Worm (Caenorhabditis elegans): ENCODE data around the gene T20D3.5.
"Not testable (repeated sequence)": the region's sequence is repeated elsewhere in the genome, so short reads cannot be mapped to it uniquely, and the experiment has no call there.

Gene T20D3.5

ce11 chrIV:9312827-9313226, 24.0 kb upstream of the T20D3.5 start, which contains the start of gene F49C12.7:
Gene F49C12.7, minus strand, starts transcription at chrIV:9312927.
- not testable (repeated sequence) for TF ChIP-seq mec-3 (tag; optimal IDR thresholded peaks at IDR 0.05; ENCODE audit: borderline replicate concordance); pros-1 (tag; optimal IDR thresholded peaks at IDR 0.05); ttx-3 (tag; optimal IDR thresholded peaks at IDR 0.05)

- peak; percentile 44 for TF ChIP-seq zip-5 (tag; optimal IDR thresholded peaks at IDR 0.05)
- TF ChIP-seq ceh-18 (tag; optimal IDR thresholded peaks at IDR 0.05), result peak; percentile 34
- TF ChIP-seq fkh-6 (tag; optimal IDR thresholded peaks at IDR 0.05), result peak; percentile 65
- TF ChIP-seq ahr-1 (tag; optimal IDR thresholded peaks at IDR 0.05), result peak; percentile 0
- peak; percentile 42 for TF ChIP-seq rnt-1 (tag; optimal IDR thresholded peaks at IDR 0.05)
- peak; percentile 64 for TF ChIP-seq ceh-31 (tag; optimal IDR thresholded peaks at IDR 0.05)
- peak; percentile 23 for TF ChIP-seq C08G9.2 (tag; optimal IDR thresholded peaks at IDR 0.05)
- peak; percentile 51 for TF ChIP-seq hlh-6 (tag; optimal IDR thresholded peaks at IDR 0.05)
- TF ChIP-seq ets-4 (tag; optimal IDR thresholded peaks at IDR 0.05), result no peak
- no peak for TF ChIP-seq ceh-24 (tag; optimal IDR thresholded peaks at IDR 0.05)
- peak; percentile 64 for TF ChIP-seq ceh-6 (GFP tag; optimal IDR thresholded peaks at IDR 0.05)
- peak; percentile 43 for TF ChIP-seq fax-1 (tag; optimal IDR thresholded peaks at IDR 0.05)
- TF ChIP-seq pha-2 (tag; optimal IDR thresholded peaks at IDR 0.05), result peak; percentile 42
- TF ChIP-seq sox-4 (tag; optimal IDR thresholded peaks at IDR 0.05), result no peak
- peak; percentile 64 for TF ChIP-seq nfya-1 (tag; optimal IDR thresholded peaks at IDR 0.05)
- peak; percentile 25 for TF ChIP-seq lin-11 (tag; optimal IDR thresholded peaks at IDR 0.05)
- peak; percentile 64 for TF ChIP-seq pat-9 (tag; optimal IDR thresholded peaks at IDR 0.05)
- TF ChIP-seq lim-6 (tag; optimal IDR thresholded peaks at IDR 0.05), result peak; percentile 19
- TF ChIP-seq madf-2 (tag; optimal IDR thresholded peaks at IDR 0.05), result no peak
- TF ChIP-seq che-1 (tag; optimal IDR thresholded peaks at IDR 0.05), result peak; percentile 43
- TF ChIP-seq odd-2 (tag; optimal IDR thresholded peaks at IDR 0.05), result peak; percentile 31
- TF ChIP-seq ceh-22 (tag; optimal IDR thresholded peaks at IDR 0.05), result no peak
- TF ChIP-seq unc-3 (GFP tag; conservative IDR thresholded peaks at IDR 0.05), result no peak
- peak; percentile 62 for TF ChIP-seq unc-3 (tag; optimal IDR thresholded peaks at IDR 0.05)
- TF ChIP-seq tbx-2 (tag; optimal IDR thresholded peaks at IDR 0.05), result peak; percentile 79
- TF ChIP-seq ceh-45 (GFP tag; IDR thresholded peaks at IDR 0.05), result 0 out of 2 replicates have a peak, but pooled peaks have one; percentile 42
- TF ChIP-seq gmeb-2 (tag; optimal IDR thresholded peaks at IDR 0.05), result no peak
- TF ChIP-seq ceh-34 (tag; optimal IDR thresholded peaks at IDR 0.05), result peak; percentile 68
- TF ChIP-seq K02D7.2 (tag; optimal IDR thresholded peaks at IDR 0.05), result peak; percentile 9
- peak; percentile 5 for TF ChIP-seq npax-4 (tag; optimal IDR thresholded peaks at IDR 0.05)
- no peak for TF ChIP-seq nhr-11 (tag; optimal IDR thresholded peaks at IDR 0.05)
- TF ChIP-seq pag-3 (tag; optimal IDR thresholded peaks at IDR 0.05; ENCODE audit: borderline replicate concordance), result no peak
- no peak for TF ChIP-seq dmd-4 (tag; optimal IDR thresholded peaks at IDR 0.05; ENCODE audit: borderline replicate concordance)
- TF ChIP-seq sdc-2 (tag; optimal IDR thresholded peaks at IDR 0.05), result no peak
- TF ChIP-seq syd-9 (tag; optimal IDR thresholded peaks at IDR 0.05), result peak; percentile 24
- TF ChIP-seq unc-55 (GFP tag; optimal IDR thresholded peaks at IDR 0.05), result no peak
- TF ChIP-seq nhr-232 (tag; optimal IDR thresholded peaks at IDR 0.05), result peak; percentile 72
- no peak for TF ChIP-seq hlh-8 (tag; optimal IDR thresholded peaks at IDR 0.05)
- TF ChIP-seq elt-4 (tag; optimal IDR thresholded peaks at IDR 0.05), result no peak
- no peak for TF ChIP-seq ceh-9 (tag; optimal IDR thresholded peaks at IDR 0.05)
- TF ChIP-seq pha-4 (tag; optimal IDR thresholded peaks at IDR 0.05), result no peak
- peak; percentile 73 for TF ChIP-seq ceh-14 (tag; optimal IDR thresholded peaks at IDR 0.05)
- no peak for TF ChIP-seq mec-3 (tag; optimal IDR thresholded peaks at IDR 0.05; ENCODE audit: borderline replicate concordance)
- TF ChIP-seq sox-2 (GFP tag; IDR thresholded peaks at IDR 0.05), result peak; percentile 72
- peak; percentile 59 for TF ChIP-seq ceh-48 (tag; optimal IDR thresholded peaks at IDR 0.05)
- peak; percentile 49 for TF ChIP-seq ztf-16 (tag; optimal IDR thresholded peaks at IDR 0.05)
- no peak for TF ChIP-seq Y22D7AL.16 (tag; optimal IDR thresholded peaks at IDR 0.05)
- TF ChIP-seq pqm-1 (tag; optimal IDR thresholded peaks at IDR 0.05), result no peak
These were observed 20.7 kb upstream of the T20D3.5 start, which contains the start of the genes F49C12.9 and rpn-7 for ce11 chrIV:9316068-9316681. Gene F49C12.9, minus strand, starts transcription at chrIV:9316215. Gene rpn-7, plus strand, starts transcription at chrIV:9316631.
